Worm (Caenorhabditis elegans) whole organism, late embryonic: ENCODE results near the gene hot-7.

Experiments
- ama-1 ChIP-seq: fragments of 150-350 bp; optimal IDR thresholded peaks from 2 replicates; lab custom pipeline; 2014
- ceh-24 ChIP-seq: sonication (generic microtip); optimal IDR thresholded peaks from 2 replicates; lab custom pipeline; 2016; ENCODE audit warnings: mild to moderate bottlenecking, missing genetic modification characterization, missing compliant biosample characterization
- dve-1 ChIP-seq: sonication (generic microtip); optimal IDR thresholded peaks from 2 replicates; lab custom pipeline; 2017; ENCODE audit warnings: antibody characterized with exemption, mild to moderate bottlenecking, missing genetic modification characterization, missing compliant biosample characterization
- ets-4 ChIP-seq: sonication (generic microtip); optimal IDR thresholded peaks from 2 replicates; lab custom pipeline; 2016; ENCODE audit warnings: missing genetic modification characterization, missing compliant biosample characterization
- fkh-6 ChIP-seq: sonication (generic microtip); optimal IDR thresholded peaks from 2 replicates; lab custom pipeline; 2016; ENCODE audit warnings: missing genetic modification characterization, missing compliant biosample characterization
- hlh-8 ChIP-seq: sonication (generic microtip); optimal IDR thresholded peaks from 2 replicates; lab custom pipeline; 2016; ENCODE audit warnings: missing genotype, missing genetic modification characterization, missing compliant biosample characterization
- pha-4 ChIP-seq: fragments of 150-350 bp; optimal IDR thresholded peaks from 2 replicates; lab custom pipeline; 2018; ENCODE audit warnings: missing biosample characterization, missing genetic modification reagents, missing genetic modification characterization
- sdc-2 ChIP-seq: sonication (generic microtip); optimal IDR thresholded peaks from 2 replicates; lab custom pipeline; 2016; ENCODE audit warnings: missing genotype, missing genetic modification characterization, missing compliant biosample characterization
- unc-42 ChIP-seq: sonication (generic microtip); optimal IDR thresholded peaks from 2 replicates; lab custom pipeline; 2016; ENCODE audit warnings: missing genotype, missing genetic modification characterization, missing compliant biosample characterization
- unc-86 ChIP-seq: sonication (generic microtip); optimal IDR thresholded peaks from 2 replicates; lab custom pipeline; 2016; ENCODE audit warnings: missing genetic modification characterization, missing compliant biosample characterization

DNA sequence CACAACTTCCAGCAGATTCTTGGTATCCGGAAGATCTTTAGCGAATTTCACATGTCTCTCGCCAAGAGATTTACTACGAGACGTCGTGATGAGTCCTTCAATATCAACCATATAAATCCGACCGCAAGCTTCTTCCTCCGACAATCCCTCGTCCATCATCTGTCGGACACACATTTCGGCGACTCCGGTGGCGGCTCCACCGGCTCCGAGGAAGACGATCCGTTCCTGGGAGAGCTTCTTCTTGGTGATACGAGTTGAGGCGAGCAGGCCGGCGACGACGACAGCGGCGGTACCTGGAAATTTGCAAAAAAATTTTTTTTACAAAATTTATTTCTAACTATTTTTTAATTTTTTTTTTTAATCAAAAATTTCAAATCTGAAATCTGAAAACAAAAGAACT, 18.9 kb downstream of the hot-7 start:
- no peak for TF ChIP-seq ets-4 (tag; lab: Kevin White, UChicago)
- TF ChIP-seq ceh-24 (tag; lab: Kevin White, UChicago), result no peak
- no peak for TF ChIP-seq sdc-2
- no peak for TF ChIP-seq unc-86 (tag; lab: Kevin White, UChicago)
- TF ChIP-seq pha-4, result no peak
- no peak for TF ChIP-seq fkh-6 (tag; lab: Kevin White, UChicago)
- no peak for TF ChIP-seq ama-1 (lab: Kevin White, UChicago)
- TF ChIP-seq unc-42 (tag; lab: Kevin White, UChicago), result no peak
- no peak for TF ChIP-seq hlh-8 (tag; lab: Kevin White, UChicago)
- TF ChIP-seq dve-1, result no peak
